Worm (Caenorhabditis elegans) whole organism, late embryonic: Measurements from ENCODE around the gene unc-53.

Experiments
- eyg-1 ChIP-seq: sonication (generic microtip); optimal IDR thresholded peaks from 2 replicates; lab custom pipeline; 2016; ENCODE audit warnings: missing genotype, missing genetic modification characterization, missing compliant biosample characterization
- fkh-10 ChIP-seq: fragments of 150-350 bp; optimal IDR thresholded peaks from 2 replicates; lab custom pipeline; 2014; ENCODE audit warnings: missing biosample characterization, missing genetic modification reagents, missing genetic modification characterization
- hlh-6 ChIP-seq: sonication (generic microtip); optimal IDR thresholded peaks from 2 replicates; lab custom pipeline; 2016; ENCODE audit warnings: missing genotype, missing genetic modification characterization, missing compliant biosample characterization
- pag-3 ChIP-seq: sonication (generic microtip); optimal IDR thresholded peaks from 2 replicates; lab custom pipeline; 2016; ENCODE audit warnings: missing compliant biosample characterization, missing genetic modification characterization, borderline replicate concordance

DNA sequence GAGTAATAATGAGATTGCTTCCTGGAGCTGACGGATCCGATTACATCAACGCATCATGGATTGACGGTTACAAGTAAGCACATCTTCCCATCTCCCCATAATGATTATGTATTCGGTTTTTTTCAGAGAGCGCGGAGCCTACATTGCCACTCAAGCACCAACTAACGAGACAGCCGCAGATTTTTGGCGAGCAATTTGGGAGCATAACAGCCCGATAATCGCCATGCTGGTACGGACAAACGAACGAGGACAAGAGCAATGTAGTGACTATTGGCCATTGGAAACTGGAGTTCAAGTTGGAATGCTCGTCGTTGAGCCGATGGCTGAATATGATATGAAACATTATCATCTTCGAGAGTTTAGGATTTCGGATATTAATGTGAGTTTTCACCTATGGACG is 78.3 kb downstream of the unc-53 start:
- TF ChIP-seq eyg-1 (tag; lab: Kevin White, UChicago) (no peak), fkh-10 (GFP tag; lab: Kevin White, UChicago) (no peak), hlh-6 (no peak), pag-3 (tag; lab: Kevin White, UChicago) (no peak)
